Worm (Caenorhabditis elegans): ENCODE results near the gene lin-23.

lin-23 gene

DNA sequence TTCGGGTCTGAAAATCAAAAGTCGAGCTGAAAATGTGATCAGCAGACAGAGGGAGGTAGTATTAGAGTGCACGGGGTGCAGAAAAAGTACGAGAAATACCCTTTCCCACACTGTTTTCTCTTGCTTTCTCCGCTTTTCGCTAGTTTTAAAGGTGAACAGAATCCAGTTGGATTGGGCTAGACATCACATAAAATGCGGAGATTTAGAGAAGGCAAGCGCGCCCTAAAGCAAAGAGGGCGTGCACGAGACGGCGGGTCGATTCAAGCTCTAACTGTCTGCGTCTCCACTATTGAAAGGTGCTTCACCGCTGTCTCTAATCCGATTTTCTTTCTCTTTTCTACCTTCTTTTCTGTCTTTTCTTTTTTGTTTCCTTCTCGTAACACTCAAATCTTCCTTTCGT, 993 bp upstream of the lin-23 start:
- peak; percentile 88 for TF ChIP-seq crh-2 (tag; optimal IDR thresholded peaks at IDR 0.05)
- no peak for TF ChIP-seq peb-1 (tag; optimal IDR thresholded peaks at IDR 0.05)
- TF ChIP-seq zag-1 (tag; optimal IDR thresholded peaks at IDR 0.05), result peak; percentile 56
- TF ChIP-seq unc-55 (GFP tag; optimal IDR thresholded peaks at IDR 0.05), result peak; percentile 91
- TF ChIP-seq lin-13 (GFP tag; optimal IDR thresholded peaks at IDR 0.05), result peak; percentile 77
- no peak for TF ChIP-seq R02D3.7 (tag; optimal IDR thresholded peaks at IDR 0.05)
- TF ChIP-seq ztf-4 (tag; optimal IDR thresholded peaks at IDR 0.05), result peak; percentile 60
- TF ChIP-seq gmeb-1 (tag; optimal IDR thresholded peaks at IDR 0.05), result peak; percentile 77
- peak; percentile 56 for TF ChIP-seq egl-27 (tag; optimal IDR thresholded peaks at IDR 0.05)
- TF ChIP-seq lin-11 (tag; optimal IDR thresholded peaks at IDR 0.05), result peak; percentile 83
- peak; percentile 80 for TF ChIP-seq sma-3 (GFP tag; optimal IDR thresholded peaks at IDR 0.05)
- TF ChIP-seq nhr-25 (tag; optimal IDR thresholded peaks at IDR 0.05), result peak; percentile 79
- TF ChIP-seq lin-39 (tag; optimal IDR thresholded peaks at IDR 0.05), result no peak
- TF ChIP-seq ZK546.5 (tag; optimal IDR thresholded peaks at IDR 0.05), result no peak
- TF ChIP-seq fos-1 (tag; optimal IDR thresholded peaks at IDR 0.05), result peak; percentile 53
- TF ChIP-seq snpc-4 (tag; optimal IDR thresholded peaks at IDR 0.05), result peak; percentile 66
- no peak for TF ChIP-seq aly-2 (tag; optimal IDR thresholded peaks at IDR 0.05)
- TF ChIP-seq nhr-21 (tag; optimal IDR thresholded peaks at IDR 0.05), result peak; percentile 81
- peak; percentile 90 for TF ChIP-seq sma-9 (GFP tag; optimal IDR thresholded peaks at IDR 0.05)
- TF ChIP-seq sma-9 (tag; optimal IDR thresholded peaks at IDR 0.05), result no peak
- peak; percentile 88 for TF ChIP-seq F13H6.1 (tag; optimal IDR thresholded peaks at IDR 0.05)
- TF ChIP-seq mdl-1 (tag; optimal IDR thresholded peaks at IDR 0.05), result peak; percentile 91 to 94
- TF ChIP-seq nhr-6 (tag; optimal IDR thresholded peaks at IDR 0.05), result peak; percentile 22
- peak; percentile 92 for TF ChIP-seq blmp-1 (tag; optimal IDR thresholded peaks at IDR 0.05; ENCODE audit: insufficient read depth)
- peak; percentile 71 for TF ChIP-seq mab-5 (tag; optimal IDR thresholded peaks at IDR 0.05)
- TF ChIP-seq nhr-129 (tag; optimal IDR thresholded peaks at IDR 0.05), result peak; percentile 89
- TF ChIP-seq lsy-2 (tag; optimal IDR thresholded peaks at IDR 0.05), result peak; percentile 66 to 88
- TF ChIP-seq nhr-237 (tag; optimal IDR thresholded peaks at IDR 0.05), result peak; percentile 40
- TF ChIP-seq C34F6.9 (tag; optimal IDR thresholded peaks at IDR 0.05), result peak; percentile 93
- TF ChIP-seq ceh-16 (tag; optimal IDR thresholded peaks at IDR 0.05), result no peak

DNA sequence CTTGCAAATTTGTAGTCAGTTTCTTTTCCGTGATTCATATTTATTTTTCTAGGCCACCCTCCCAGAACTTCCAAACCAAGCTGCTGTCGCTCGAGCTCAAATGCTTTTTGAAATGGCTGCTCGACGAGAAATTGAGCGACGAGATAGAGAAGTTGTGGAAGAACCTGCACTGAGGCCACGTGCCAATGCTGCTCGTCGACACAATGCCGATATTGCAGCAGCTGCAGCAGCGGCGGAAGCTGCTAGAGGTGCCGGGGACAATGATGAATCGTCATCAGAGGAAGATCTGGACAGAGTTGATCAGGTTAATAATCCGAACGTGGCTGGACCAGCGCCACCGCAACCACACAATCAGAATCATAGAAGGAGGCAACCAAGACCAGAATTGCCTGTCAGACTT, 2.3 kb downstream of the lin-23 start:
- no peak for TF ChIP-seq nhr-25 (tag; optimal IDR thresholded peaks at IDR 0.05)

DNA sequence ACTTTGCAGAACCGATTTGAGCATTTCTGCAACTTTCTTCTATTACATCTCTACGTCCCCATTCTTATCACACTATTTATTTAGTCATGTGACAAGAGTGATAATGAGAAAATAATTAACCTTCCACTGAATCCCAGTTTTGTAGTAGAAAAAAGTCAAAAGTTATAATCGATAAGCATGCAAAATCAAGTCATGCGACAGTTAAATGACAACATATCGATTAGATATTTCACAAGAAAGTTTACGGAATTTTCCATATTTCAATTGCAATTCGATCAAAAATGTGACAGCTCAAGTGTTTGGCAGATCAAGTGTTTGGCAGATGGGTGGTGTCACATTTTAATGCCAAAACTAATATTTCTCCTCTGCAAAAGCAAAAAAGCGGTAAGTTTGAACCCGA, 3.5 kb downstream of the lin-23 start:
- no peak for TF ChIP-seq nhr-6 (tag; optimal IDR thresholded peaks at IDR 0.05)
- no peak for TF ChIP-seq blmp-1 (tag; optimal IDR thresholded peaks at IDR 0.05; ENCODE audit: insufficient read depth)
- peak in 1 of 2 experiments; percentile 13 for TF ChIP-seq lsy-2 (tag; optimal IDR thresholded peaks at IDR 0.05)
- peak; percentile 40 for TF ChIP-seq ama-1 (optimal IDR thresholded peaks at IDR 0.05)
- peak; percentile 18 for TF ChIP-seq gmeb-1 (tag; optimal IDR thresholded peaks at IDR 0.05)
- TF ChIP-seq crh-2 (tag; optimal IDR thresholded peaks at IDR 0.05), result peak; percentile 40
- peak; percentile 43 for TF ChIP-seq fos-1 (tag; optimal IDR thresholded peaks at IDR 0.05)
- peak; percentile 24 for TF ChIP-seq nhr-129 (tag; optimal IDR thresholded peaks at IDR 0.05)

DNA sequence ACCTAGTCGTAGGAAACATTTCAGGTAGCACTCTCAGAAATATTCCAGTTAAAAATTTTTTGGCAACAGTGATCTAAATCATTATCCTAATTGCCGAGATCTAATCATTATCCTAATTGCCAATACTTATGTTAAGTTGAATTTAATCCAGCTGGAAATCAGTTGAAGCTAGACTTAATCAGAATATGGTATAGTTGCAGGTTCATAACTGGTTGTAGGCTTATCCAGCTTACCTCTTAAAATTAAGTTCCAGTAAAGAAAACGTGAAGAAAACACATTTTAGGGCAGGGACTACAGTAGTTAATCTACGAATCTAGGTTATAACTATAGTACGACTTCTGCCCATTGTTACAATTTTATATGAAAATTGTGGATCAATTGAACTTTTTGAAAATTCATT, 5.6 kb downstream of the lin-23 start:
- TF ChIP-seq zag-1 (tag; optimal IDR thresholded peaks at IDR 0.05) (no peak), ztf-11 (tag; optimal IDR thresholded peaks at IDR 0.05) (no peak), elt-3 (tag; optimal IDR thresholded peaks at IDR 0.05) (no peak), fos-1 (tag; optimal IDR thresholded peaks at IDR 0.05) (no peak), peb-1 (tag; optimal IDR thresholded peaks at IDR 0.05) (no peak), lin-39 (tag; optimal IDR thresholded peaks at IDR 0.05) (no peak), mbf-1 (tag; optimal IDR thresholded peaks at IDR 0.05) (no peak), lsy-2 (tag; optimal IDR thresholded peaks at IDR 0.05) (no peak)

DNA sequence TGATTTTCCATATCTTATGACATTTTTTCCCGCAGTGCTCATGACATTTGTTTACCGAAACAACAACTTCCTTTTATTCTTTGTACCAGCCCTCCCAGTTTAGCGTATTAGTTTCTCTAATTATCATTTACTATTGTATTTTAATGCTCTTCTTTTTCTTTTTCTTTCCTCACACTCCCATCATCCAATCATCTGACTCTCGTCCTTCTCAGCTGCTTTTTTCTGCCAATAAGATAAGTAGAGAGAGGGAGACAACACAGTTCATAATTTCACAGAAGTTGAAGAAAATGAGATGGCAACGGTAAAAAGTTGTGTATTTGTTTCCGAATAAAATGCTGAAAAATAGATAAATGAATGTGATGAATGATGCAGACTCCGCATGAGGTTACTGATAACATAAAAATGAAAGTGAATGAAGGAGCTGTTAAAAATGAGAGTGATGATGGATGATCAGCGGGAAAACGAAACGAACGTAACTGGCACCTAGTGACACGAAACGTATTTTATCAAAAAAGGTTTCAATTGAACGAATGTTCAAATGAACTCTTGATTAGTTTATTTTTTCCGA, 6.4 kb downstream of the lin-23 start:
- TF ChIP-seq unc-39 (tag; optimal IDR thresholded peaks at IDR 0.05) (no peak), blmp-1 (tag; optimal IDR thresholded peaks at IDR 0.05; ENCODE audit: insufficient read depth) (peak; percentile 29), crh-2 (tag; optimal IDR thresholded peaks at IDR 0.05) (peak; percentile 40), mbf-1 (tag; optimal IDR thresholded peaks at IDR 0.05) (no peak), peb-1 (tag; optimal IDR thresholded peaks at IDR 0.05) (no peak), egl-27 (tag; optimal IDR thresholded peaks at IDR 0.05) (no peak), sma-9 (GFP tag; optimal IDR thresholded peaks at IDR 0.05) (peak; percentile 11), sma-9 (tag; optimal IDR thresholded peaks at IDR 0.05) (no peak), ceh-16 (tag; optimal IDR thresholded peaks at IDR 0.05) (no peak), aly-2 (tag; optimal IDR thresholded peaks at IDR 0.05) (no peak), nhr-6 (tag; optimal IDR thresholded peaks at IDR 0.05) (no peak), nhr-129 (tag; optimal IDR thresholded peaks at IDR 0.05) (peak; percentile 8), sem-4 (tag; optimal IDR thresholded peaks at IDR 0.05) (no peak), fos-1 (tag; optimal IDR thresholded peaks at IDR 0.05) (peak; percentile 90)

Data from whole organism, L2 larva.